Fruit fly (Drosophila melanogaster) whole organism, wandering third instar larva: ENCODE measurements around the gene dnk.

Experiments used
- HLH106 ChIP-seq: fragments of 200-800 bp; optimal IDR thresholded peaks from 3 replicates; lab custom pipeline; 2019; ENCODE audit warnings: missing biosample characterization, mild to moderate bottlenecking, missing genetic modification characterization, moderate library complexity
- fru ChIP-seq: fragments of 200-800 bp; sonication (Bioruptor generic); optimal IDR thresholded peaks from 3 replicates; lab custom pipeline; 2016; ENCODE audit warnings: missing biosample characterization, mild to moderate bottlenecking, missing genetic modification characterization
- h ChIP-seq: fragments of 200-800 bp; sonication (Bioruptor generic); optimal IDR thresholded peaks from 3 replicates; lab custom pipeline; 2016; ENCODE audit warnings: missing biosample characterization, mild to moderate bottlenecking, missing genetic modification characterization
- psq ChIP-seq: fragments of 200-800 bp; sonication (Bioruptor generic); optimal IDR thresholded peaks from 3 replicates; lab custom pipeline; 2017; ENCODE audit warnings: missing biosample characterization, mild to moderate bottlenecking, missing genetic modification characterization, moderate library complexity
- usp ChIP-seq: fragments of >200 bp; optimal IDR thresholded peaks from 2 replicates; lab custom pipeline; 2017; ENCODE audit warnings: missing biosample characterization, missing genetic modification characterization

DNA sequence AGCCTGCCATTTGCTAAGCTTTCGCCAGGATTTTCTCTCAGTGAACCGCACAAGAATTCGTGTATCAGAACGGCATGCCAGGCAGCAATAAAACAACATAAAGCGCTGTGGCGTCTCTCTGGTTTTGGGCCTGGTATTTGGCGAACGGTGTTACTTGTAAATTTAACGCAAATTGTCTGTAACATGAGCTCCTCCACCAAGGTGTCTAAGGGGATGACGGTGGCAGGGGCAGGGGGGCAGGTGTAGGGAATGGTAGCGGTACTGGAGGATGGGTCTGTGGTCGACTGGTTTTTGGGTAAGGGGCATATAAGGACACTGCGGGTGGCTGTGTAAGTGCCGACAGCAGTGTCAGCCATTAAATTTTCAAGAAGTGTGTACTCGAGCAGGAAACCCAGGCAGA lies 16.0 kb upstream of the dnk start:
- TF ChIP-seq HLH106 (tag; lab: Kevin White, UChicago), result no peak
- no peak for TF ChIP-seq psq (GFP tag; lab: Kevin White, UChicago)
- no peak for TF ChIP-seq usp (GFP tag; lab: Kevin White, UChicago)
- TF ChIP-seq h, result no peak
- TF ChIP-seq fru (GFP tag; lab: Kevin White, UChicago), result no peak
